Fruit fly (Drosophila melanogaster): ENCODE data around the gene CG18754.

The CG18754 gene

dm6 chr3R:23678349-23679193 is 5.3 kb upstream of the CG18754 start, which contains the start of gene GILT2 (continued):
- TF ChIP-seq CG34376 (GFP tag; optimal IDR thresholded peaks at IDR 0.05) = peak; percentile 81
- TF ChIP-seq CG12942 (GFP tag; optimal IDR thresholded peaks at IDR 0.05) = peak; percentile 85
- TF ChIP-seq CG31224 (GFP tag; IDR thresholded peaks at IDR 0.05) = peak; percentile 85
- TF ChIP-seq Sry-δ (GFP tag; optimal IDR thresholded peaks at IDR 0.05) = peak; percentile 11
- peak; percentile 26 for TF ChIP-seq Dip3 (GFP tag; optimal IDR thresholded peaks at IDR 0.05)
- peak; percentile 94 for TF ChIP-seq gem (tag; optimal IDR thresholded peaks at IDR 0.05)
- TF ChIP-seq Jarid2 (GFP tag; optimal IDR thresholded peaks at IDR 0.05) = peak; percentile 71
- TF ChIP-seq CG10654 (GFP tag; optimal IDR thresholded peaks at IDR 0.05) = peak; percentile 78
- peak; percentile 76 for TF ChIP-seq CG3065 (GFP tag; optimal IDR thresholded peaks at IDR 0.05)
- TF ChIP-seq ssp (GFP tag; IDR thresholded peaks at IDR 0.05) = peak; percentile 81
- peak; percentile 35 for TF ChIP-seq Atf3 (GFP tag; optimal IDR thresholded peaks at IDR 0.05)
- peak in 1 of 2 experiments; percentile 71 for TF ChIP-seq Hr78 (GFP tag; optimal IDR thresholded peaks at IDR 0.05)
- TF ChIP-seq seq (GFP tag; IDR thresholded peaks at IDR 0.05) = peak; percentile 89
- TF ChIP-seq Deaf1 (tag; optimal IDR thresholded peaks at IDR 0.05) = peak; percentile 71
- peak; percentile 89 for TF ChIP-seq lbe (GFP tag; optimal IDR thresholded peaks at IDR 0.05)
- TF ChIP-seq bowl (GFP tag; IDR thresholded peaks at IDR 0.05) = peak; percentile 87
- TF ChIP-seq trem (tag; optimal IDR thresholded peaks at IDR 0.05) = peak; percentile 73
- TF ChIP-seq CG11398 (GFP tag; optimal IDR thresholded peaks at IDR 0.05) = no peak
- peak; percentile 79 for TF ChIP-seq org-1 (GFP tag; optimal IDR thresholded peaks at IDR 0.05)
- peak; percentile 79 for TF ChIP-seq dati (GFP tag; IDR thresholded peaks at IDR 0.05)
- peak; percentile 78 for TF ChIP-seq B-H1 (GFP tag; IDR thresholded peaks at IDR 0.05)
- TF ChIP-seq PHDP (tag; optimal IDR thresholded peaks at IDR 0.05) = peak; percentile 96
- TF ChIP-seq CG17802 (tag; optimal IDR thresholded peaks at IDR 0.05) = peak; percentile 49
- peak; percentile 85 for TF ChIP-seq Chrac-16 (GFP tag; optimal IDR thresholded peaks at IDR 0.05)
- peak; percentile 90 for TF ChIP-seq BtbVII (GFP tag; optimal IDR thresholded peaks at IDR 0.05)
- TF ChIP-seq gt (GFP tag; IDR thresholded peaks at IDR 0.05) = peak; percentile 76
- peak; percentile 89 for TF ChIP-seq CG10543 (GFP tag; optimal IDR thresholded peaks at IDR 0.05)
- peak; percentile 87 for TF ChIP-seq Mrtf (GFP tag; IDR thresholded peaks at IDR 0.05)
- TF ChIP-seq Pdp1 (GFP tag; optimal IDR thresholded peaks at IDR 0.05) = peak; percentile 55
- TF ChIP-seq CG17829 (tag; optimal IDR thresholded peaks at IDR 0.05) = peak; percentile 92
- TF ChIP-seq Fer3 (tag; optimal IDR thresholded peaks at IDR 0.05) = peak; percentile 93
- TF ChIP-seq kay (GFP tag; optimal IDR thresholded peaks at IDR 0.05) = peak; percentile 76
- peak; percentile 59 for TF ChIP-seq Lhr (GFP tag; optimal IDR thresholded peaks at IDR 0.05)
- peak; percentile 90 for TF ChIP-seq CG10147 (GFP tag; optimal IDR thresholded peaks at IDR 0.05)
- TF ChIP-seq slp2 (GFP tag; optimal IDR thresholded peaks at IDR 0.05) = no peak
- TF ChIP-seq ems (GFP tag; optimal IDR thresholded peaks at IDR 0.05) = peak; percentile 45
- TF ChIP-seq CG4854 (GFP tag; optimal IDR thresholded peaks at IDR 0.05) = peak; percentile 77
- TF ChIP-seq CG8359 (GFP tag; optimal IDR thresholded peaks at IDR 0.05; ENCODE audit: borderline replicate concordance) = peak; percentile 81
- peak; percentile 91 for TF ChIP-seq CG1233 (GFP tag; optimal IDR thresholded peaks at IDR 0.05)
- TF ChIP-seq bigmax (GFP tag; optimal IDR thresholded peaks at IDR 0.05) = no peak
- peak; percentile 88 for TF ChIP-seq CG6683 (GFP tag; optimal IDR thresholded peaks at IDR 0.05)
- TF ChIP-seq CHES-1-like (GFP tag; optimal IDR thresholded peaks at IDR 0.05) = peak; percentile 39
- TF ChIP-seq caup (GFP tag; optimal IDR thresholded peaks at IDR 0.05; ENCODE audit: severe bottlenecking) = peak; percentile 93
- TF ChIP-seq Mes4 (GFP tag; optimal IDR thresholded peaks at IDR 0.05) = peak; percentile 7
- TF ChIP-seq CG33213 (GFP tag; optimal IDR thresholded peaks at IDR 0.05) = peak; percentile 51
- TF ChIP-seq fru (optimal IDR thresholded peaks at IDR 0.05) = no peak
- no peak for TF ChIP-seq her (GFP tag; optimal IDR thresholded peaks at IDR 0.05)
- peak; percentile 78 for TF ChIP-seq Nf-YC (tag; optimal IDR thresholded peaks at IDR 0.05)
- peak; percentile 15 for TF ChIP-seq maf-S (GFP tag; optimal IDR thresholded peaks at IDR 0.05)
